Fruit fly (Drosophila melanogaster) whole organism, wandering third instar larva: ENCODE data around the gene sas.

Source experiments
- Vsx2 ChIP-seq: fragments of 200-300, 225-300 bp; sonication (Bioruptor generic); optimal IDR thresholded peaks from 2 replicates; lab custom pipeline; 2018; ENCODE audit warnings: missing biosample characterization, missing genetic modification characterization; ENCODE audit not compliant: partially characterized antibody
- foxo ChIP-seq, 2 experiments: fragments of 200-800 bp; sonication (Bioruptor generic); optimal IDR thresholded peaks; 2 replicates in 1 of 2; 3 replicates in 1 of 2; lab custom pipeline; 2016 to 2017; ENCODE audit warnings: missing biosample characterization in 2 of 2, missing genetic modification characterization in 2 of 2

- no peak for TF ChIP-seq Vsx2 (GFP tag; lab: Kevin White, UChicago)
- TF ChIP-seq foxo (GFP tag; optimal IDR thresholded peaks at IDR 0.05; lab: Kevin White, UChicago) = no peak
These were observed 61.4 kb downstream of the sas start, which contains the start of gene thw for dm6 chr3R:7223972-7224464.
